Fruit fly (Drosophila melanogaster) whole organism, prepupa: ENCODE data around the gene rt.

ENCODE experiments used
- CG10669 ChIP-seq: fragments of 200-800 bp; sonication (Bioruptor generic); optimal IDR thresholded peaks from 3 replicates; lab custom pipeline; 2018; ENCODE audit warnings: missing biosample characterization, mild to moderate bottlenecking, missing genetic modification characterization, moderate library complexity
- CG11762 ChIP-seq: fragments of 200-800 bp; sonication (Bioruptor generic); optimal IDR thresholded peaks from 3 replicates; lab custom pipeline; 2016; ENCODE audit warnings: missing biosample characterization, missing genetic modification characterization; ENCODE audit not compliant: insufficient read depth
- CG32006 ChIP-seq: fragments of 200-800 bp; sonication (Bioruptor generic); optimal IDR thresholded peaks from 3 replicates; lab custom pipeline; 2017; ENCODE audit warnings: missing biosample characterization, mild to moderate bottlenecking, missing genetic modification characterization
- CG3919 ChIP-seq: fragments of 200-800 bp; sonication (Bioruptor generic); optimal IDR thresholded peaks from 3 replicates; lab custom pipeline; 2016; ENCODE audit warnings: missing biosample characterization, missing genetic modification characterization
- CG6854 ChIP-seq: fragments of 200-800 bp; sonication (Bioruptor generic); optimal IDR thresholded peaks from 2 replicates; lab custom pipeline; 2017; ENCODE audit warnings: missing biosample characterization, mild to moderate bottlenecking, missing genetic modification characterization
- CG7368 ChIP-seq: fragments of 200-800 bp; sonication (Bioruptor generic); optimal IDR thresholded peaks from 3 replicates; lab custom pipeline; 2016; ENCODE audit warnings: missing biosample characterization, missing genetic modification characterization
- CG9139 ChIP-seq: fragments of 200-800 bp; sonication (Bioruptor generic); optimal IDR thresholded peaks from 3 replicates; lab custom pipeline; 2017; ENCODE audit warnings: missing biosample characterization, mild to moderate bottlenecking, missing genetic modification characterization
- Gug ChIP-seq: fragments of 200-800 bp; sonication (Bioruptor generic); IDR thresholded peaks from 2 replicates; pipeline ENCODE4 v1.3.6; 2022; ENCODE audit warnings: missing biosample characterization, missing genetic modification characterization
- Smox ChIP-seq: fragments of 200-800 bp; sonication (Bioruptor generic); optimal IDR thresholded peaks from 3 replicates; lab custom pipeline; 2016; ENCODE audit warnings: missing biosample characterization, missing genetic modification characterization
- Sox102F ChIP-seq: fragments of 200-800 bp; sonication (Bioruptor generic); optimal IDR thresholded peaks from 2 replicates; lab custom pipeline; 2016; ENCODE audit warnings: missing biosample characterization, mild to moderate bottlenecking, missing genetic modification characterization
- acj6 ChIP-seq: fragments of 200-800 bp; sonication (Bioruptor generic); optimal IDR thresholded peaks from 3 replicates; lab custom pipeline; 2016; ENCODE audit warnings: missing biosample characterization, missing genetic modification characterization
- fkh ChIP-seq: fragments of 200-800 bp; sonication (Bioruptor generic); optimal IDR thresholded peaks from 3 replicates; lab custom pipeline; 2017; ENCODE audit warnings: missing biosample characterization, mild to moderate bottlenecking, missing genetic modification characterization, moderate library complexity
- ss ChIP-seq, 2 experiments: fragments of 200-800 bp; sonication (Bioruptor generic); optimal IDR thresholded peaks; 2 replicates in 1 of 2; 3 replicates in 1 of 2; lab custom pipeline; 2017 to 2018; ENCODE audit warnings: mild to moderate bottlenecking in 2 of 2, missing biosample characterization in 2 of 2, missing genetic modification characterization in 2 of 2, moderate library complexity in 1 of 2

dm6 chr3L:11534391-11535246, 53.0 kb downstream of the rt start:
- TF ChIP-seq CG11762 (GFP tag; lab: Kevin White, UChicago) (no peak), ss (GFP tag; optimal IDR thresholded peaks at IDR 0.05; lab: Kevin White, UChicago) (no peak), CG3919 (GFP tag; lab: Kevin White, UChicago) (no peak), CG32006 (GFP tag; lab: Kevin White, UChicago) (peak; percentile 60), CG10669 (GFP tag; lab: Kevin White, UChicago) (no peak), CG6854 (GFP tag; lab: Kevin White, UChicago) (no peak), CG9139 (GFP tag; lab: Kevin White, UChicago) (no peak), fkh (peak; percentile 18), acj6 (GFP tag; lab: Kevin White, UChicago) (peak; percentile 15), Sox102F (GFP tag; lab: Kevin White, UChicago) (no peak), Smox (no peak), Gug (GFP tag; lab: Robert Waterston, UW) (no peak), CG7368 (GFP tag; lab: Kevin White, UChicago) (no peak)
